Fruit fly (Drosophila melanogaster): ENCODE data around the gene CG7896.

DNA sequence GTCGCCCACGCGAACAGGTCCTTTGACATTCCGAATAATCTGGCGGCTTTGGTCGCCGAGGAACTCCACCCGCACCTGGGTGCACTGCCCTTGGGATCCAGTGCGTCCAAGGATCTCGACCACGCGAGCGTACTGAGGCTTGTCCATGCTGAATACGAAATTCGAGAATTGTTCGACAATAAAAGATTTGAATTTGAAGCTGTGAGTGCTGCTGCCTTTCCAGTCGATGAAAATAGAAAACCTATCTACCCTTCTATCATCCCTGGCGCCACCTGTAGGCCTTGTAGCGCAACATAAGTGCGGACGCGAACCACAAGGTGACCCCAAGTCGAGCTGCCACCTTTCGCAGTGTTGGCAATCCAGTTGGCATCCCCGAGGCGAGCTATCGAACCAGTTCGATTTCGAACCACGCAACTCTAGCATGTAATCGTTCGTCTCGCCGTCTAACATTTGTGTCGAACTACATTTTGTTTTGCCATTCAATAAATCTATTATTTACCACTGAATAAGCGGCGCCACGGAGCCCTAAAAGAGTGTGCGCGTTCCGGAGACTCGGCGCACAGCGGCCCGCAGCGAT lies 39.3 kb downstream of the CG7896 start, which contains the start of the genes RpS28a and Axn:
- no peak for TF ChIP-seq CG34367 (tag; optimal IDR thresholded peaks at IDR 0.05)
- no peak for TF ChIP-seq Pif1B (GFP tag; optimal IDR thresholded peaks at IDR 0.05)
- no peak for TF ChIP-seq Ets98B (GFP tag; IDR thresholded peaks at IDR 0.05)
- no peak for TF ChIP-seq CG15710 (tag; optimal IDR thresholded peaks at IDR 0.05)
- TF ChIP-seq EcR (GFP tag; optimal IDR thresholded peaks at IDR 0.05), result peak; percentile 93
- no peak for TF ChIP-seq Pif1A (GFP tag; optimal IDR thresholded peaks at IDR 0.05)
- no peak for TF ChIP-seq CG17806 (tag; optimal IDR thresholded peaks at IDR 0.05)
- TF ChIP-seq CG32121 (GFP tag; IDR thresholded peaks at IDR 0.05), result no peak
- TF ChIP-seq CG14655 (GFP tag; optimal IDR thresholded peaks at IDR 0.05), result no peak
- no peak for TF ChIP-seq CG10348 (GFP tag; IDR thresholded peaks at IDR 0.05)

All from whole organism, pupa.